Worm (Caenorhabditis elegans) whole organism, L4 larva: ENCODE data around the gene ugt-9.
A peak's percentile ranks its signal among the peaks of the same experiment; 100 is the strongest.

ENCODE experiments used
- F26F4.8 ChIP-seq: fragments of 200-800 bp; sonication (Bioruptor generic); conservative IDR thresholded peaks from 2 replicates; pipeline ENCODE4 v1.3.6; 2022; ENCODE audit warnings: missing genetic modification characterization, missing compliant biosample characterization
- Y105C5A.15 ChIP-seq: fragments of 200-800 bp; sonication (Bioruptor generic); IDR thresholded peaks from 2 replicates; pipeline ENCODE4 v1.3.6; 2022; ENCODE audit warnings: missing genetic modification characterization, missing compliant biosample characterization
- Y5F2A.4 ChIP-seq: fragments of 200-800 bp; sonication (Bioruptor generic); optimal IDR thresholded peaks from 2 replicates; lab custom pipeline; 2018; ENCODE audit warnings: mild to moderate bottlenecking, missing genetic modification characterization, missing compliant biosample characterization
- aha-1 ChIP-seq: fragments of 150-350 bp; peaks from one replicate; lab custom pipeline; 2014; ENCODE audit warnings: missing biosample characterization, missing genetic modification characterization
- ceh-20 ChIP-seq: fragments of 200-800 bp; sonication (Bioruptor generic); IDR thresholded peaks from 2 replicates; pipeline ENCODE4 v1.3.6; 2022; ENCODE audit warnings: missing genetic modification reagents, missing genetic modification characterization, missing compliant biosample characterization
- ceh-32 ChIP-seq: sonication (generic microtip); optimal IDR thresholded peaks from 2 replicates; lab custom pipeline; 2016; ENCODE audit warnings: mild to moderate bottlenecking, missing genetic modification characterization, missing compliant biosample characterization; ENCODE audit not compliant: poor library complexity
- ceh-62 ChIP-seq: sonication (generic microtip); optimal IDR thresholded peaks from 2 replicates; lab custom pipeline; 2017; ENCODE audit warnings: missing biosample characterization, missing genetic modification characterization
- ces-1 ChIP-seq: fragments of 150-350 bp; sonication (generic microtip); optimal IDR thresholded peaks from 4 replicates; lab custom pipeline; 2014; ENCODE audit warnings: missing biosample characterization, missing genetic modification reagents, missing genetic modification characterization
- cey-2 ChIP-seq: sonication (generic microtip); optimal IDR thresholded peaks from 3 replicates; lab custom pipeline; 2017; ENCODE audit warnings: missing genetic modification characterization, mild to moderate bottlenecking, missing compliant biosample characterization, antibody characterized with exemption, borderline replicate concordance; ENCODE audit not compliant: insufficient read depth
- ctbp-1 ChIP-seq: fragments of 200-800 bp; sonication (Bioruptor generic); IDR thresholded peaks from 2 replicates; pipeline ENCODE4 v1.3.6; 2022; ENCODE audit warnings: missing genetic modification reagents, missing genetic modification characterization, missing compliant biosample characterization
- daf-16 ChIP-seq, 3 experiments: sonication (generic microtip); optimal IDR thresholded peaks; 2 replicates each; lab custom pipeline; 2016 to 2017; ENCODE audit warnings: missing genetic modification characterization in 3 of 3, missing genetic modification reagents in 3 of 3, mild to moderate bottlenecking in 2 of 3, missing compliant biosample characterization in 2 of 3, missing biosample characterization in 1 of 3, moderate library complexity in 1 of 3
- dmd-6 ChIP-seq: fragments of 200-800 bp; sonication (Bioruptor generic); IDR thresholded peaks from 2 replicates; pipeline ENCODE4 v1.3.6; 2022; ENCODE audit warnings: missing genetic modification reagents, missing genetic modification characterization, missing compliant biosample characterization
- dmd-9 ChIP-seq: fragments of 200-800 bp; sonication (Bioruptor generic); IDR thresholded peaks from 2 replicates; pipeline ENCODE4 v1.3.6; 2022; ENCODE audit warnings: missing genetic modification reagents, missing genetic modification characterization, missing compliant biosample characterization
- dve-1 ChIP-seq: sonication (generic microtip); optimal IDR thresholded peaks from 2 replicates; lab custom pipeline; 2017; ENCODE audit warnings: antibody characterized with exemption, mild to moderate bottlenecking, missing genetic modification characterization, missing compliant biosample characterization; ENCODE audit not compliant: insufficient read depth
- egl-27 ChIP-seq: sonication (generic microtip); optimal IDR thresholded peaks from 3 replicates; lab custom pipeline; 2017; ENCODE audit warnings: missing biosample characterization, missing genetic modification reagents, missing genetic modification characterization
- egl-43 ChIP-seq: fragments of 200-800 bp; sonication (Bioruptor generic); IDR thresholded peaks from 2 replicates; pipeline ENCODE4 v1.3.6; 2022; ENCODE audit warnings: missing genetic modification reagents, missing genetic modification characterization, missing compliant biosample characterization
- gei-8 ChIP-seq: fragments of 200-800 bp; sonication (Bioruptor generic); optimal IDR thresholded peaks from 2 replicates; lab custom pipeline; 2018; ENCODE audit warnings: mild to moderate bottlenecking, missing genetic modification characterization, missing compliant biosample characterization
- hif-1 ChIP-seq, 2 experiments: sonication (generic microtip); optimal IDR thresholded peaks; 2 replicates each; lab custom pipeline; 2016 to 2017; ENCODE audit warnings: missing compliant biosample characterization in 2 of 2, missing genetic modification characterization in 2 of 2, missing genetic modification reagents in 2 of 2, missing genotype in 2 of 2, mild to moderate bottlenecking in 1 of 2
- hlh-11 ChIP-seq: fragments of 200-800 bp; sonication (Bioruptor generic); optimal IDR thresholded peaks from 2 replicates; lab custom pipeline; 2018; ENCODE audit warnings: mild to moderate bottlenecking, missing genetic modification characterization, missing compliant biosample characterization
- hlh-30 ChIP-seq: sonication (generic microtip); optimal IDR thresholded peaks from 2 replicates; lab custom pipeline; 2017; ENCODE audit warnings: antibody characterized with exemption, mild to moderate bottlenecking, missing genetic modification characterization, missing compliant biosample characterization; ENCODE audit not compliant: insufficient read depth
- lim-7 ChIP-seq: fragments of 200-800 bp; sonication (Bioruptor generic); IDR thresholded peaks from 2 replicates; pipeline ENCODE4 v1.3.6; 2022; ENCODE audit warnings: missing genetic modification characterization, missing compliant biosample characterization
- lin-15B ChIP-seq: fragments of 150-350 bp; sonication (generic microtip); optimal IDR thresholded peaks from 3 replicates; lab custom pipeline; 2014; ENCODE audit warnings: missing biosample characterization, missing genetic modification characterization
- lin-38 ChIP-seq: fragments of 200-800 bp; sonication (Bioruptor generic); IDR thresholded peaks from 2 replicates; pipeline ENCODE4 v1.3.6; 2022; ENCODE audit warnings: missing genetic modification reagents, missing genetic modification characterization, missing compliant biosample characterization
- lsy-2 ChIP-seq, 2 experiments: fragments of 150-350 bp in 1 of 2; sonication (generic microtip) in 1 of 2; optimal IDR thresholded peaks; 2 replicates each; lab custom pipeline; 2014 to 2017; ENCODE audit warnings: missing biosample characterization in 2 of 2, missing genetic modification characterization in 2 of 2
- mdl-1 ChIP-seq, 2 experiments: fragments of 150-350 bp in 1 of 2; sonication (generic microtip) in 1 of 2; optimal IDR thresholded peaks; 2 replicates each; lab custom pipeline; 2014 to 2017; ENCODE audit warnings: missing biosample characterization in 2 of 2, missing genetic modification characterization in 2 of 2
- mdt-29 ChIP-seq: fragments of 200-800 bp; sonication (Bioruptor generic); IDR thresholded peaks from 2 replicates; pipeline ENCODE4 v1.3.6; 2022; ENCODE audit warnings: missing genetic modification reagents, missing genetic modification characterization, missing compliant biosample characterization
- mep-1 ChIP-seq: fragments of 150-350 bp; sonication (generic microtip); optimal IDR thresholded peaks from 3 replicates; lab custom pipeline; 2014; ENCODE audit warnings: missing biosample characterization, missing genetic modification characterization
- mxl-3 ChIP-seq: fragments of 200-800 bp; sonication (Bioruptor generic); optimal IDR thresholded peaks from 2 replicates; lab custom pipeline; 2018; ENCODE audit warnings: mild to moderate bottlenecking, missing genetic modification characterization, missing compliant biosample characterization
- nhr-102 ChIP-seq: sonication (generic microtip); optimal IDR thresholded peaks from 2 replicates; lab custom pipeline; 2016; ENCODE audit warnings: mild to moderate bottlenecking, missing genetic modification characterization, moderate library complexity, missing compliant biosample characterization
- nhr-111 ChIP-seq: fragments of 200-800 bp; sonication (Bioruptor generic); optimal IDR thresholded peaks from 2 replicates; lab custom pipeline; 2018; ENCODE audit warnings: mild to moderate bottlenecking, missing genetic modification characterization, missing compliant biosample characterization
- nhr-237 ChIP-seq: sonication (generic microtip); optimal IDR thresholded peaks from 2 replicates; lab custom pipeline; 2017; ENCODE audit warnings: missing biosample characterization, missing genetic modification characterization
- nhr-28 ChIP-seq: fragments of 150-350 bp; optimal IDR thresholded peaks from 2 replicates; lab custom pipeline; 2014; ENCODE audit warnings: missing biosample characterization, missing genetic modification characterization
- nhr-48 ChIP-seq: sonication (generic microtip); optimal IDR thresholded peaks from 2 replicates; lab custom pipeline; 2016; ENCODE audit warnings: mild to moderate bottlenecking, missing genetic modification characterization, missing compliant biosample characterization
- nhr-76 ChIP-seq: fragments of 150-350 bp; optimal IDR thresholded peaks from 2 replicates; lab custom pipeline; 2014; ENCODE audit warnings: missing biosample characterization, missing genetic modification characterization
- php-3 ChIP-seq: fragments of 200-800 bp; sonication (Bioruptor generic); IDR thresholded peaks from 2 replicates; pipeline ENCODE4 v1.3.6; 2022; ENCODE audit warnings: missing genetic modification reagents, missing genetic modification characterization, missing compliant biosample characterization
- pqm-1 ChIP-seq: sonication (generic microtip); optimal IDR thresholded peaks from 2 replicates; lab custom pipeline; 2017; ENCODE audit warnings: missing biosample characterization, missing genetic modification characterization
- sdz-12 ChIP-seq: fragments of 200-800 bp; sonication (Bioruptor generic); optimal IDR thresholded peaks from 2 replicates; lab custom pipeline; 2018; ENCODE audit warnings: mild to moderate bottlenecking, missing genetic modification characterization, missing compliant biosample characterization
- skn-1 ChIP-seq: fragments of 150-350 bp; optimal IDR thresholded peaks from 2 replicates; lab custom pipeline; 2014; ENCODE audit warnings: missing biosample characterization, missing genetic modification characterization
- spr-1 ChIP-seq: sonication (generic microtip); optimal IDR thresholded peaks from 2 replicates; lab custom pipeline; 2016; ENCODE audit warnings: mild to moderate bottlenecking, missing genetic modification characterization, missing compliant biosample characterization
- spr-3 ChIP-seq: fragments of 200-800 bp; sonication (Bioruptor generic); optimal IDR thresholded peaks from 2 replicates; lab custom pipeline; 2018; ENCODE audit warnings: mild to moderate bottlenecking, missing genetic modification characterization, missing compliant biosample characterization
- unc-39 ChIP-seq: sonication (generic microtip); optimal IDR thresholded peaks from 2 replicates; lab custom pipeline; 2017; ENCODE audit warnings: missing biosample characterization, missing genetic modification characterization
- ztf-11 ChIP-seq: fragments of 150-350 bp; optimal IDR thresholded peaks from 2 replicates; lab custom pipeline; 2014; ENCODE audit warnings: missing biosample characterization, missing genetic modification characterization
- ztf-7 ChIP-seq: fragments of 150-350 bp; optimal IDR thresholded peaks from 2 replicates; lab custom pipeline; 2014; ENCODE audit warnings: missing biosample characterization, missing genetic modification characterization

ugt-9 gene

ce11 chrV:4905953-4906352 lies 10.1 kb downstream of the ugt-9 start, which contains the start of gene ugt-14:
ugt-14 (plus strand) TSS chrV:4906253.
- TF ChIP-seq hlh-30 (no peak), nhr-28 (tag; lab: Kevin White, UChicago) (peak; percentile 88), dmd-9 (GFP tag; lab: Robert Waterston, UW) (no peak), Y5F2A.4 (GFP tag; lab: Kevin White, UChicago) (no peak), mdt-29 (GFP tag; lab: Robert Waterston, UW) (no peak), ceh-20 (GFP tag; lab: Robert Waterston, UW) (no peak), ces-1 (GFP tag; lab: Kevin White, UChicago) (no peak), nhr-76 (tag; lab: Kevin White, UChicago) (no peak)
- TF ChIP-seq, all 104 proteins: peak for 1

- TF ChIP-seq nhr-102 (tag; lab: Kevin White, UChicago) (peak; percentile 33), lsy-2 (tag; optimal IDR thresholded peaks at IDR 0.05; lab: Kevin White, UChicago) (peak in 1 of 2 experiments; percentile 28), aha-1 (tag; lab: Kevin White, UChicago) (peak; percentile 73), ceh-32 (tag; lab: Kevin White, UChicago) (no peak), ztf-7 (peak; percentile 97), cey-2 (peak; percentile 47), spr-3 (GFP tag; lab: Kevin White, UChicago) (no peak), unc-39 (tag; lab: Kevin White, UChicago) (no peak), mep-1 (tag; lab: Kevin White, UChicago) (peak; percentile 61), nhr-28 (tag; lab: Kevin White, UChicago) (peak; percentile 94), mxl-3 (GFP tag; lab: Kevin White, UChicago) (no peak), hlh-30 (peak; percentile 9), nhr-48 (peak; percentile 39)
Observed at ce11 chrV:4908591-4908990, 12.7 kb downstream of the ugt-9 start, which contains the start of gene ugt-13. ugt-13 (plus strand) TSS chrV:4908884.

ce11 chrV:4912313-4912712 lies 16.5 kb downstream of the ugt-9 start, which contains the start of gene H23N18.5:
H23N18.5 (minus strand) TSS chrV:4912381.
- TF ChIP-seq spr-1: no peak
- TF ChIP-seq hif-1 (tag; optimal IDR thresholded peaks at IDR 0.05; lab: Kevin White, UChicago): no peak
- peak; percentile 32 for TF ChIP-seq aha-1 (tag; lab: Kevin White, UChicago)
- peak; percentile 19 for TF ChIP-seq nhr-48
- peak in 1 of 2 experiments; percentile 33 for TF ChIP-seq mdl-1 (tag; optimal IDR thresholded peaks at IDR 0.05; lab: Kevin White, UChicago)
- no peak for TF ChIP-seq skn-1 (tag; lab: Kevin White, UChicago)
- no peak for TF ChIP-seq lim-7 (GFP tag; lab: Robert Waterston, UW)
- no peak for TF ChIP-seq Y105C5A.15 (GFP tag; lab: Robert Waterston, UW)
- TF ChIP-seq hlh-11 (tag; lab: Kevin White, UChicago): peak; percentile 16
- peak; percentile 43 for TF ChIP-seq nhr-28 (tag; lab: Kevin White, UChicago)

- no peak for TF ChIP-seq lin-38 (GFP tag; lab: Robert Waterston, UW)
- no peak for TF ChIP-seq egl-43 (GFP tag; lab: Robert Waterston, UW)
- TF ChIP-seq ctbp-1 (GFP tag; lab: Robert Waterston, UW): no peak
- no peak for TF ChIP-seq nhr-237 (tag; lab: Kevin White, UChicago)
Observed at ce11 chrV:4913853-4914252, 18.0 kb downstream of the ugt-9 start.

- peak; percentile 77 for TF ChIP-seq pqm-1 (tag; lab: Kevin White, UChicago)
- TF ChIP-seq dmd-6: 0 out of 2 replicates have a peak, but pooled peaks have one; percentile 9
- TF ChIP-seq ztf-11: no peak
- TF ChIP-seq sdz-12: no peak
- TF ChIP-seq php-3 (GFP tag; lab: Robert Waterston, UW): peak; percentile 48; the same call in 1 of the 2 replicates
- no peak for TF ChIP-seq ceh-62 (tag; lab: Kevin White, UChicago)
- no peak for TF ChIP-seq dve-1 (tag; lab: Kevin White, UChicago)
- no peak for TF ChIP-seq nhr-111
- no peak for TF ChIP-seq ceh-32 (tag; lab: Kevin White, UChicago)
- TF ChIP-seq ctbp-1 (GFP tag; lab: Robert Waterston, UW): no peak
- no peak for TF ChIP-seq F26F4.8 (GFP tag; lab: Robert Waterston, UW)
- no peak for TF ChIP-seq nhr-48
- TF ChIP-seq hlh-11 (tag; lab: Kevin White, UChicago): peak; percentile 28
- TF ChIP-seq daf-16 (GFP tag; optimal IDR thresholded peaks at IDR 0.05; lab: Kevin White, UChicago): no peak
- TF ChIP-seq daf-16 (tag; optimal IDR thresholded peaks at IDR 0.05; lab: Kevin White, UChicago): no peak
- no peak for TF ChIP-seq egl-27
- TF ChIP-seq lin-15B: no peak
- no peak for TF ChIP-seq gei-8
Observed at ce11 chrV:4914879-4915278, 19.0 kb downstream of the ugt-9 start, which contains the start of gene H23N18.6. H23N18.6 (minus strand) TSS chrV:4915079.
